Comparison of ENCODE assay signal across 5 fruit fly cellular contexts in the genomic region with DNA sequence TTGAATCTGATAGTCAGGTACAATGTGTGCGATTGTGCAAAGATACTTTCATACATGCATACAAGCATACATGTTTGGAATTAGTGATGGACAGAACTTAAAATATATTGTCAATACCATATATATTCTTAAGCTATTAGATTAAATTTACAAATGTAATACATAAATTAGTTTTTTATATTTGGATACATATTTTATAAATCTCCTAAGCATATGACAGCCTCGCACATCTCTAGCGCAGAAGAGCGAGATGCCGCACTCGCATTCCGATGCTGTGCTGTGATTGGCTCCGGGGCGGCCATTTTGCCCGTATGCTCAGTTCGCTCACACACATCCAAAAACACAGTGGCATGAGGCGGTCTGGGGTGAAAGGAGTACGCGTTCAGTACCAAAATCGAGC.
TF ChIP-seq lines count a peak whose summit lies in the region.

A gene (plus strand): TSS at position 383 of the 400 bp plus-strand sequence.

TF ChIP-seq in whole organism, adult, 20 proteins besides CTCF, POLR2A, EP300 and RAD21 (continued from another document):
- TF ChIP-seq tj (GFP tag; optimal IDR thresholded peaks at IDR 0.05; lab: Kevin White, UChicago) (peak; percentile 26), CG12768 (GFP tag; optimal IDR thresholded peaks at IDR 0.05; lab: Kevin White, UChicago) (peak; percentile 27), cnc (optimal IDR thresholded peaks at IDR 0.05; lab: Kevin White, UChicago) (no peak)

TF ChIP-seq in whole organism, embryonic, 481 proteins besides CTCF, POLR2A, EP300 and RAD21 (continued from another document and continues in another):
- no peak for TF ChIP-seq lov (optimal IDR thresholded peaks at IDR 0.05; lab: Kevin White, UChicago)
- TF ChIP-seq lov (GFP tag; IDR thresholded peaks at IDR 0.05; lab: Robert Waterston, UW), result peak; percentile 97
- peak in 1 of 2 experiments; percentile 89 for TF ChIP-seq Eip74EF (GFP tag; optimal IDR thresholded peaks at IDR 0.05; lab: Kevin White, UChicago)
- TF ChIP-seq ci (GFP tag; IDR thresholded peaks at IDR 0.05; lab: Robert Waterston, UW), result peak; percentile 99
- peak; percentile 82 for TF ChIP-seq Scr (GFP tag; IDR thresholded peaks at IDR 0.05; lab: Robert Waterston, UW; ENCODE audit: partially characterized antibody)
- peak; percentile 90 for TF ChIP-seq CrebB (tag; optimal IDR thresholded peaks at IDR 0.05; lab: Kevin White, UChicago)
- peak; percentile 77 for TF ChIP-seq CG2889 (GFP tag; IDR thresholded peaks at IDR 0.05; lab: Robert Waterston, UW)
- peak; percentile 64; the same call in 1 of the 2 replicates for TF ChIP-seq aop (GFP tag; IDR thresholded peaks at IDR 0.05; lab: Robert Waterston, UW)
- TF ChIP-seq CG17186 (GFP tag; optimal IDR thresholded peaks at IDR 0.05; lab: Kevin White, UChicago), result peak; percentile 55
- TF ChIP-seq nerfin-1 (tag; optimal IDR thresholded peaks at IDR 0.05; lab: Kevin White, UChicago), result peak; percentile 98
- no peak for TF ChIP-seq emc (GFP tag; optimal IDR thresholded peaks at IDR 0.05; lab: Kevin White, UChicago)
- peak; percentile 95 for TF ChIP-seq dmrt11E (tag; optimal IDR thresholded peaks at IDR 0.05; lab: Kevin White, UChicago)
- peak; percentile 91 for TF ChIP-seq CG17361 (GFP tag; IDR thresholded peaks at IDR 0.05; lab: Robert Waterston, UW)
- peak; percentile 96 for TF ChIP-seq CG14441 (GFP tag; IDR thresholded peaks at IDR 0.05; lab: Robert Waterston, UW)
- TF ChIP-seq CG12744 (GFP tag; optimal IDR thresholded peaks at IDR 0.05; lab: Kevin White, UChicago), result peak; percentile 5
- peak; percentile 59 for TF ChIP-seq CG18011 (GFP tag; optimal IDR thresholded peaks at IDR 0.05; lab: Kevin White, UChicago)
- TF ChIP-seq CG6175 (GFP tag; IDR thresholded peaks at IDR 0.05; lab: Robert Waterston, UW), result peak; percentile 86
- TF ChIP-seq Pdp1 (GFP tag; optimal IDR thresholded peaks at IDR 0.05; lab: Kevin White, UChicago), result peak; percentile 25 to 60
- peak; percentile 93 for TF ChIP-seq peb (GFP tag; IDR thresholded peaks at IDR 0.05; lab: Robert Waterston, UW)
- TF ChIP-seq onecut (GFP tag; IDR thresholded peaks at IDR 0.05; lab: Robert Waterston, UW), result peak; percentile 90
- TF ChIP-seq CG3995 (GFP tag; optimal IDR thresholded peaks at IDR 0.05; lab: Kevin White, UChicago), result peak; percentile 64
- peak; percentile 90 for TF ChIP-seq salm (tag; optimal IDR thresholded peaks at IDR 0.05; lab: Kevin White, UChicago)
- TF ChIP-seq CG13287 (GFP tag; IDR thresholded peaks at IDR 0.05; lab: Robert Waterston, UW; ENCODE audit: partially characterized antibody), result peak; percentile 83
- TF ChIP-seq CG11696 (GFP tag; IDR thresholded peaks at IDR 0.05; lab: Robert Waterston, UW), result peak; percentile 84
- peak; percentile 99 for TF ChIP-seq vvl (GFP tag; IDR thresholded peaks at IDR 0.05; lab: Robert Waterston, UW)
- TF ChIP-seq ab (GFP tag; optimal IDR thresholded peaks at IDR 0.05; lab: Kevin White, UChicago), result no peak
- peak; percentile 89 for TF ChIP-seq Ets65A (GFP tag; lab: Kevin White, UChicago)
- TF ChIP-seq kay (GFP tag; optimal IDR thresholded peaks at IDR 0.05; lab: Kevin White, UChicago), result peak; percentile 82
- TF ChIP-seq tin (GFP tag; optimal IDR thresholded peaks at IDR 0.05; lab: Kevin White, UChicago), result peak; percentile 93
- no peak for TF ChIP-seq p53 (GFP tag; optimal IDR thresholded peaks at IDR 0.05; lab: Kevin White, UChicago)
- TF ChIP-seq jumu (GFP tag; optimal IDR thresholded peaks at IDR 0.05; lab: Kevin White, UChicago), result peak; percentile 9

TF ChIP-seq in whole organism, prepupa, 60 proteins besides CTCF, POLR2A, EP300 and RAD21 (continued from another document and continues in another):
- peak; percentile 92 for TF ChIP-seq Sox102F (GFP tag; optimal IDR thresholded peaks at IDR 0.05; lab: Kevin White, UChicago)
- peak; percentile 98 for TF ChIP-seq eg (GFP tag; IDR thresholded peaks at IDR 0.05; lab: Robert Waterston, UW)
- peak; percentile 87 for TF ChIP-seq CG11294 (GFP tag; IDR thresholded peaks at IDR 0.05; lab: Robert Waterston, UW)
- TF ChIP-seq ss (GFP tag; optimal IDR thresholded peaks at IDR 0.05; lab: Kevin White, UChicago), result peak; percentile 89 to 91
- TF ChIP-seq Ets21C (GFP tag; optimal IDR thresholded peaks at IDR 0.05; lab: Kevin White, UChicago), result peak; percentile 68
- peak; percentile 92 for TF ChIP-seq topi (GFP tag; optimal IDR thresholded peaks at IDR 0.05; lab: Kevin White, UChicago)
- peak; percentile 95 for TF ChIP-seq CG6792 (GFP tag; optimal IDR thresholded peaks at IDR 0.05; lab: Kevin White, UChicago)
- peak; percentile 91 for TF ChIP-seq Smox (GFP tag; optimal IDR thresholded peaks at IDR 0.05; lab: Kevin White, UChicago)
- TF ChIP-seq fd59A (GFP tag; optimal IDR thresholded peaks at IDR 0.05; lab: Kevin White, UChicago), result peak; percentile 86
- peak; percentile 93 for TF ChIP-seq net (GFP tag; optimal IDR thresholded peaks at IDR 0.05; lab: Kevin White, UChicago)
- peak; percentile 87 for TF ChIP-seq pdm3 (GFP tag; optimal IDR thresholded peaks at IDR 0.05; lab: Kevin White, UChicago)
- TF ChIP-seq Sox14 (GFP tag; optimal IDR thresholded peaks at IDR 0.05; lab: Kevin White, UChicago), result peak; percentile 87
- TF ChIP-seq Eip93F (GFP tag; optimal IDR thresholded peaks at IDR 0.05; lab: Kevin White, UChicago), result peak; percentile 89
- TF ChIP-seq acj6 (GFP tag; optimal IDR thresholded peaks at IDR 0.05; lab: Kevin White, UChicago), result peak; percentile 95
- peak; percentile 90 for TF ChIP-seq CG6808 (GFP tag; optimal IDR thresholded peaks at IDR 0.05; lab: Kevin White, UChicago)
- TF ChIP-seq esn (GFP tag; optimal IDR thresholded peaks at IDR 0.05; lab: Kevin White, UChicago), result peak; percentile 96
- TF ChIP-seq OdsH (GFP tag; optimal IDR thresholded peaks at IDR 0.05; lab: Kevin White, UChicago), result peak; percentile 92
- TF ChIP-seq CG7368 (GFP tag; optimal IDR thresholded peaks at IDR 0.05; lab: Kevin White, UChicago), result peak; percentile 88
- peak; percentile 77 for TF ChIP-seq Hr39 (GFP tag; optimal IDR thresholded peaks at IDR 0.05; lab: Kevin White, UChicago)
- TF ChIP-seq Hr4 (GFP tag; optimal IDR thresholded peaks at IDR 0.05; lab: Kevin White, UChicago), result peak; percentile 82
- peak; percentile 82 for TF ChIP-seq Blimp-1 (GFP tag; optimal IDR thresholded peaks at IDR 0.05; lab: Kevin White, UChicago)
- TF ChIP-seq cyc (GFP tag; optimal IDR thresholded peaks at IDR 0.05; lab: Kevin White, UChicago), result peak; percentile 83
- peak; percentile 91 for TF ChIP-seq vri (GFP tag; optimal IDR thresholded peaks at IDR 0.05; lab: Kevin White, UChicago)
- peak; percentile 86 for TF ChIP-seq CG9139 (GFP tag; optimal IDR thresholded peaks at IDR 0.05; lab: Kevin White, UChicago)
- peak; percentile 98 for TF ChIP-seq Eip78C (GFP tag; lab: Kevin White, UChicago)
- TF ChIP-seq achi (GFP tag; optimal IDR thresholded peaks at IDR 0.05; lab: Kevin White, UChicago), result peak; percentile 92
- peak; percentile 85 for TF ChIP-seq CG16779 (tag; optimal IDR thresholded peaks at IDR 0.05; lab: Kevin White, UChicago)
- peak; percentile 96 for TF ChIP-seq CG3032 (tag; optimal IDR thresholded peaks at IDR 0.05; lab: Kevin White, UChicago)
- peak; percentile 95 for TF ChIP-seq CG3919 (GFP tag; optimal IDR thresholded peaks at IDR 0.05; lab: Kevin White, UChicago)
- peak; percentile 97 for TF ChIP-seq CG15336 (GFP tag; IDR thresholded peaks at IDR 0.05; lab: Robert Waterston, UW)
- TF ChIP-seq CG32006 (GFP tag; optimal IDR thresholded peaks at IDR 0.05; lab: Kevin White, UChicago), result peak; percentile 91
- peak; percentile 94 for TF ChIP-seq CG10631 (GFP tag; optimal IDR thresholded peaks at IDR 0.05; lab: Kevin White, UChicago)

TF ChIP-seq in whole organism, pupa, 21 proteins besides CTCF, POLR2A, EP300 and RAD21 (continued from another document):
- TF ChIP-seq CG12605 (GFP tag; IDR thresholded peaks at IDR 0.05; lab: Robert Waterston, UW) (peak; percentile 97), fd96Ca (GFP tag; IDR thresholded peaks at IDR 0.05; lab: Robert Waterston, UW) (peak; percentile 96; the same call in 2 of the 3 replicates)

TF ChIP-seq in whole organism, wandering third instar larva, 38 proteins besides CTCF, POLR2A, EP300 and RAD21 (continued from another document):
- no peak for TF ChIP-seq Dif (GFP tag; optimal IDR thresholded peaks at IDR 0.05; lab: Kevin White, UChicago; ENCODE audit: partially characterized antibody)
- peak; percentile 86 for TF ChIP-seq ey (GFP tag; optimal IDR thresholded peaks at IDR 0.05; lab: Kevin White, UChicago)
- TF ChIP-seq sv (GFP tag; optimal IDR thresholded peaks at IDR 0.05; lab: Kevin White, UChicago), result peak; percentile 86
- TF ChIP-seq CrebA (GFP tag; optimal IDR thresholded peaks at IDR 0.05; lab: Kevin White, UChicago; ENCODE audit: borderline replicate concordance), result peak; percentile 81
- TF ChIP-seq dmrt93B (GFP tag; optimal IDR thresholded peaks at IDR 0.05; lab: Kevin White, UChicago), result peak; percentile 83
- peak; percentile 94 for TF ChIP-seq brk (GFP tag; optimal IDR thresholded peaks at IDR 0.05; lab: Kevin White, UChicago)
- TF ChIP-seq jim (GFP tag; optimal IDR thresholded peaks at IDR 0.05; lab: Kevin White, UChicago), result no peak
- TF ChIP-seq Dfd (GFP tag; optimal IDR thresholded peaks at IDR 0.05; lab: Kevin White, UChicago), result no peak
- no peak for TF ChIP-seq pan (optimal IDR thresholded peaks at IDR 0.05; lab: Kevin White, UChicago)
- peak; percentile 33 for TF ChIP-seq CG32264 (GFP tag; optimal IDR thresholded peaks at IDR 0.05; lab: Kevin White, UChicago)
- peak in 1 of 2 experiments; percentile 97 for TF ChIP-seq foxo (GFP tag; optimal IDR thresholded peaks at IDR 0.05; lab: Kevin White, UChicago)
- TF ChIP-seq psq (GFP tag; optimal IDR thresholded peaks at IDR 0.05; lab: Kevin White, UChicago), result peak; percentile 93
- TF ChIP-seq usp (GFP tag; optimal IDR thresholded peaks at IDR 0.05; lab: Kevin White, UChicago), result no peak
- peak; percentile 93 for TF ChIP-seq sage (GFP tag; optimal IDR thresholded peaks at IDR 0.05; lab: Kevin White, UChicago)
- TF ChIP-seq lola (GFP tag; optimal IDR thresholded peaks at IDR 0.05; lab: Kevin White, UChicago), result no peak
- no peak for TF ChIP-seq Abd-B (GFP tag; optimal IDR thresholded peaks at IDR 0.05; lab: Kevin White, UChicago)
- peak; percentile 95 for TF ChIP-seq h (GFP tag; optimal IDR thresholded peaks at IDR 0.05; lab: Kevin White, UChicago)
- TF ChIP-seq rgr (GFP tag; optimal IDR thresholded peaks at IDR 0.05; lab: Kevin White, UChicago), result peak; percentile 96
